ENCODE assay signal across 4 fruit fly cellular contexts in genomic region chr3L:9011485-9012389, dm6.
TF ChIP-seq lines count a peak whose summit lies in the region.

No protein-coding gene starts in this region.

- no peak for TF ChIP-seq CTCF in whole organism, embryonic (GFP tag; optimal IDR thresholded peaks at IDR 0.05; lab: Kevin White, UChicago)

TF ChIP-seq in whole organism, embryonic, 481 proteins besides CTCF, POLR2A, EP300 and RAD21 (continues in another document):
- peak; percentile 38 for TF ChIP-seq maf-S (GFP tag; optimal IDR thresholded peaks at IDR 0.05; lab: Kevin White, UChicago)
- TF ChIP-seq CG34376 (GFP tag; optimal IDR thresholded peaks at IDR 0.05; lab: Kevin White, UChicago): no peak
- peak; percentile 67 for TF ChIP-seq CG13424 (tag; optimal IDR thresholded peaks at IDR 0.05; lab: Kevin White, UChicago)
- peak; percentile 2 for TF ChIP-seq Bteb2 (GFP tag; optimal IDR thresholded peaks at IDR 0.05; lab: Kevin White, UChicago)
- peak; percentile 91 for TF ChIP-seq chm (GFP tag; IDR thresholded peaks at IDR 0.05; lab: Robert Waterston, UW)
- TF ChIP-seq CG7271 (tag; optimal IDR thresholded peaks at IDR 0.05; lab: Kevin White, UChicago): no peak
- TF ChIP-seq CG43689 (GFP tag; IDR thresholded peaks at IDR 0.05; lab: Robert Waterston, UW): peak; percentile 49; the same call in 1 of the 2 replicates
- TF ChIP-seq CG14441 (GFP tag; IDR thresholded peaks at IDR 0.05; lab: Robert Waterston, UW): peak; percentile 60
- peak; percentile 64 for TF ChIP-seq CG8359 (GFP tag; optimal IDR thresholded peaks at IDR 0.05; lab: Kevin White, UChicago; ENCODE audit: borderline replicate concordance)
- TF ChIP-seq ftz-f1 (GFP tag; optimal IDR thresholded peaks at IDR 0.05; lab: Kevin White, UChicago): no peak
- peak; percentile 33 for TF ChIP-seq D (optimal IDR thresholded peaks at IDR 0.05; lab: Kevin White, UChicago)
- TF ChIP-seq D (GFP tag; optimal IDR thresholded peaks at IDR 0.05; lab: Kevin White, UChicago): peak; percentile 84
- peak; percentile 75; the same call in 1 of the 2 replicates for TF ChIP-seq ranshi (GFP tag; IDR thresholded peaks at IDR 0.05; lab: Robert Waterston, UW)
- no peak for TF ChIP-seq so (GFP tag; IDR thresholded peaks at IDR 0.05; lab: Robert Waterston, UW)
- TF ChIP-seq CG3726 (GFP tag; IDR thresholded peaks at IDR 0.05; lab: Robert Waterston, UW): peak; percentile 82; the same call in 2 of the 3 replicates
- TF ChIP-seq vnd (GFP tag; IDR thresholded peaks at IDR 0.05; lab: Robert Waterston, UW; ENCODE audit: partially characterized antibody): no peak
- no peak for TF ChIP-seq cad (GFP tag; optimal IDR thresholded peaks at IDR 0.05; lab: Kevin White, UChicago)
- peak in 1 of 2 experiments; percentile 16 for TF ChIP-seq tll (GFP tag; optimal IDR thresholded peaks at IDR 0.05; lab: Kevin White, UChicago)
- TF ChIP-seq CG31365 (tag; optimal IDR thresholded peaks at IDR 0.05; lab: Kevin White, UChicago): no peak
- peak; percentile 24 for TF ChIP-seq Elba2 (GFP tag; optimal IDR thresholded peaks at IDR 0.05; lab: Kevin White, UChicago)
- no peak for TF ChIP-seq pho (GFP tag; optimal IDR thresholded peaks at IDR 0.05; lab: Kevin White, UChicago)
- TF ChIP-seq CG31388 (GFP tag; optimal IDR thresholded peaks at IDR 0.05; lab: Kevin White, UChicago): peak; percentile 47

TF ChIP-seq in whole organism, prepupa, 60 proteins besides CTCF, POLR2A, EP300 and RAD21:
- no peak for TF ChIP-seq Smox (GFP tag; optimal IDR thresholded peaks at IDR 0.05; lab: Kevin White, UChicago)
- TF ChIP-seq Lpt (GFP tag; optimal IDR thresholded peaks at IDR 0.05; lab: Kevin White, UChicago): no peak
- no peak for TF ChIP-seq OdsH (GFP tag; optimal IDR thresholded peaks at IDR 0.05; lab: Kevin White, UChicago)
- peak; percentile 16 for TF ChIP-seq Eip75B (GFP tag; optimal IDR thresholded peaks at IDR 0.05; lab: Kevin White, UChicago)
- TF ChIP-seq CG8319 (GFP tag; optimal IDR thresholded peaks at IDR 0.05; lab: Kevin White, UChicago): no peak
- peak; percentile 61 for TF ChIP-seq CG6163 (GFP tag; IDR thresholded peaks at IDR 0.05; lab: Robert Waterston, UW)
- peak; percentile 18 for TF ChIP-seq CG10669 (GFP tag; optimal IDR thresholded peaks at IDR 0.05; lab: Kevin White, UChicago)
- TF ChIP-seq fkh (GFP tag; optimal IDR thresholded peaks at IDR 0.05; lab: Kevin White, UChicago): peak; percentile 0
- TF ChIP-seq Ets96B (tag; optimal IDR thresholded peaks at IDR 0.05; lab: Kevin White, UChicago): peak; percentile 6
- TF ChIP-seq dac (GFP tag; optimal IDR thresholded peaks at IDR 0.05; lab: Kevin White, UChicago): no peak
- TF ChIP-seq dsx (GFP tag; optimal IDR thresholded peaks at IDR 0.05; lab: Kevin White, UChicago; ENCODE audit: poor library complexity, severe bottlenecking): peak; percentile 12
- TF ChIP-seq Eip93F (GFP tag; optimal IDR thresholded peaks at IDR 0.05; lab: Kevin White, UChicago): no peak
- peak; percentile 22 for TF ChIP-seq spab (GFP tag; optimal IDR thresholded peaks at IDR 0.05; lab: Kevin White, UChicago)
- no peak for TF ChIP-seq Hr38 (GFP tag; optimal IDR thresholded peaks at IDR 0.05; lab: Kevin White, UChicago)
- TF ChIP-seq Hr39 (GFP tag; optimal IDR thresholded peaks at IDR 0.05; lab: Kevin White, UChicago): no peak
- no peak for TF ChIP-seq eg (GFP tag; IDR thresholded peaks at IDR 0.05; lab: Robert Waterston, UW)
- TF ChIP-seq CG3919 (GFP tag; optimal IDR thresholded peaks at IDR 0.05; lab: Kevin White, UChicago): peak; percentile 21
- TF ChIP-seq acj6 (GFP tag; optimal IDR thresholded peaks at IDR 0.05; lab: Kevin White, UChicago): no peak
- no peak for TF ChIP-seq CG32006 (GFP tag; optimal IDR thresholded peaks at IDR 0.05; lab: Kevin White, UChicago)
- TF ChIP-seq svp (GFP tag; lab: Kevin White, UChicago): peak; percentile 48
- TF ChIP-seq CG34406 (GFP tag; optimal IDR thresholded peaks at IDR 0.05; lab: Kevin White, UChicago): no peak
- TF ChIP-seq CG8119 (GFP tag; IDR thresholded peaks at IDR 0.05; lab: Robert Waterston, UW): no peak
- no peak for TF ChIP-seq CG4318 (GFP tag; optimal IDR thresholded peaks at IDR 0.05; lab: Kevin White, UChicago)

TF ChIP-seq in whole organism, pupa, 21 proteins besides CTCF, POLR2A, EP300 and RAD21:
- TF ChIP-seq CG15710 (tag; optimal IDR thresholded peaks at IDR 0.05; lab: Kevin White, UChicago) (peak; percentile 1), gl (tag; optimal IDR thresholded peaks at IDR 0.05; lab: Kevin White, UChicago) (no peak), CG8159 (tag; optimal IDR thresholded peaks at IDR 0.05; lab: Kevin White, UChicago) (peak; percentile 37)

TF ChIP-seq in whole organism, wandering third instar larva, 38 proteins besides CTCF, POLR2A, EP300 and RAD21:
- TF ChIP-seq sv (GFP tag; optimal IDR thresholded peaks at IDR 0.05; lab: Kevin White, UChicago) (peak; percentile 65), Hr83 (GFP tag; optimal IDR thresholded peaks at IDR 0.05; lab: Kevin White, UChicago; ENCODE audit: poor library complexity, severe bottlenecking) (no peak)
TF ChIP-seq in whole organism, wandering third instar larva: peak in this region for 1.

Comparison
In these comparisons a context has a peak if more than half of its experiments do, and no peak if none do; other contexts are left out.
1. Of the 7 proteins assayed by ChIP-seq in both whole organism, embryonic and whole organism, prepupa: peak only in whole organism, embryonic: Blimp-1, Gug and Sox102F; only in whole organism, prepupa: none; in both: none; in neither: 4.